Worm (Caenorhabditis elegans) whole organism, L1 larva: ENCODE results near the gene F53G2.13.

Experiments
- ama-1 ChIP-seq: fragments of 150-350 bp; optimal IDR thresholded peaks from 2 replicates; lab custom pipeline; 2014
- ceh-82 ChIP-seq, 3 experiments: fragments of 150-350 bp in 1 of 3; sonication (generic microtip) in 2 of 3; optimal IDR thresholded peaks; 2 replicates each; lab custom pipeline; 2014 to 2017; ENCODE audit warnings: missing biosample characterization in 3 of 3, missing genetic modification characterization in 3 of 3
- fkh-8 ChIP-seq: sonication (generic microtip); optimal IDR thresholded peaks from 2 replicates; lab custom pipeline; 2016; ENCODE audit warnings: mild to moderate bottlenecking, missing genetic modification characterization, missing compliant biosample characterization
- fos-1 ChIP-seq: fragments of 150-350 bp; optimal IDR thresholded peaks from 2 replicates; lab custom pipeline; 2014; ENCODE audit warnings: missing biosample characterization, missing genetic modification characterization
- hlh-17 ChIP-seq: fragments of 200-800 bp; sonication (Bioruptor generic); optimal IDR thresholded peaks from 2 replicates; lab custom pipeline; 2018; ENCODE audit warnings: missing genetic modification characterization, mild to moderate bottlenecking, missing compliant biosample characterization, moderate library complexity, borderline replicate concordance
- lsy-2 ChIP-seq, 2 experiments: fragments of 150-350 bp; optimal IDR thresholded peaks; 2 replicates each; lab custom pipeline; 2014; ENCODE audit warnings: missing biosample characterization in 2 of 2, missing genetic modification characterization in 2 of 2
- mab-9 ChIP-seq: fragments of 200-800 bp; sonication (Bioruptor generic); IDR thresholded peaks from 2 replicates; pipeline ENCODE4 v1.3.6; 2022; ENCODE audit warnings: missing genetic modification reagents, missing genetic modification characterization, missing compliant biosample characterization
- mdl-1 ChIP-seq, 2 experiments: fragments of 150-350 bp; optimal IDR thresholded peaks; 2 replicates each; lab custom pipeline; 2014 to 2017; ENCODE audit warnings: missing biosample characterization in 2 of 2, missing genetic modification characterization in 2 of 2, inconsistent platforms in 1 of 2
- nhr-12 ChIP-seq: sonication (generic microtip); optimal IDR thresholded peaks from 2 replicates; lab custom pipeline; 2017; ENCODE audit warnings: missing biosample characterization, missing genetic modification characterization
- rnt-1 ChIP-seq: sonication (generic microtip); optimal IDR thresholded peaks from 2 replicates; lab custom pipeline; 2016; ENCODE audit warnings: mild to moderate bottlenecking, missing genetic modification characterization, moderate library complexity, missing compliant biosample characterization
- sup-37 ChIP-seq: fragments of 200-800 bp; sonication (Bioruptor generic); optimal IDR thresholded peaks from 2 replicates; lab custom pipeline; 2018; ENCODE audit warnings: mild to moderate bottlenecking, missing genetic modification characterization, missing compliant biosample characterization
- unc-62 ChIP-seq: fragments of 150-350 bp; optimal IDR thresholded peaks from 2 replicates; lab custom pipeline; 2014; ENCODE audit warnings: missing biosample characterization, missing genetic modification reagents, missing genetic modification characterization
- ztf-11 ChIP-seq, 2 experiments: sonication (generic microtip); optimal IDR thresholded peaks; 2 replicates each; lab custom pipeline; 2016 to 2017; ENCODE audit warnings: missing genetic modification characterization in 2 of 2, missing biosample characterization in 1 of 2, missing compliant biosample characterization in 1 of 2

DNA sequence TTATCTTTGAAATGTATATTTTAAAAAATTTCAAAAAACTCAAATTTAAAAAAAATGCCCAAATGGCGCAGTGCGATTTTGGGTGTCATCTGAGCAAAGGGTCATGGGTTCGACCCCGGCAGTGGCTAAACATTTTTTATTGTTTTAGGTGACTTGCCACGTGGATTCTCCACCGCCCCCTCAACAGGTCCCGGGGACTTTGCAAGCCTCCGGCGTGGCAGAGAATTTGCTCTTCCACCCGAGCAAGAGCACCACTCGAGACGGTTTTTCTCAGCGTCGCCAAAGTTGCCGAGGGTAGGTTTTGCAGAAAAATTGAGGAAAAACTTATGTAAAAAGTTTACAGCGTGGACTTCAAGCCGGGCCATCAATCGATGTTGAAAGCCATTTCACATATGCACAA lies 38.4 kb upstream of the F53G2.13 start:
- TF ChIP-seq nhr-12 (tag; lab: Kevin White, UChicago) = no peak
- TF ChIP-seq hlh-17 (GFP tag; lab: Kevin White, UChicago) = no peak
- TF ChIP-seq mab-9 = no peak
- TF ChIP-seq lsy-2 (tag; optimal IDR thresholded peaks at IDR 0.05; lab: Kevin White, UChicago) = no peak
- TF ChIP-seq ztf-11 (tag; optimal IDR thresholded peaks at IDR 0.05; lab: Kevin White, UChicago) = no peak
- no peak for TF ChIP-seq mdl-1 (tag; optimal IDR thresholded peaks at IDR 0.05; lab: Kevin White, UChicago)
- no peak for TF ChIP-seq fos-1 (tag; lab: Kevin White, UChicago)
- no peak for TF ChIP-seq sup-37 (GFP tag; lab: Kevin White, UChicago)
- no peak for TF ChIP-seq fkh-8 (tag; lab: Kevin White, UChicago)
- no peak for TF ChIP-seq unc-62
- TF ChIP-seq rnt-1 = no peak
- TF ChIP-seq ama-1 (lab: Kevin White, UChicago) = no peak
- TF ChIP-seq ceh-82 (tag; optimal IDR thresholded peaks at IDR 0.05; lab: Kevin White, UChicago) = no peak
